Worm (Caenorhabditis elegans) whole organism, L3 larva: ENCODE results near the gene srx-4.

Source experiments
- R02D3.7 ChIP-seq: fragments of 150-350 bp; optimal IDR thresholded peaks from 2 replicates; lab custom pipeline; 2014; ENCODE audit warnings: missing biosample characterization, missing genetic modification characterization
- ZK546.5 ChIP-seq: sonication (generic microtip); optimal IDR thresholded peaks from 2 replicates; lab custom pipeline; 2017; ENCODE audit warnings: missing biosample characterization, missing genetic modification characterization
- ama-1 ChIP-seq: fragments of 150-350 bp; optimal IDR thresholded peaks from 2 replicates; lab custom pipeline; 2018
- ceh-28 ChIP-seq: fragments of 150-350 bp; optimal IDR thresholded peaks from 2 replicates; lab custom pipeline; 2014; ENCODE audit warnings: missing biosample characterization, missing genetic modification reagents, missing genetic modification characterization
- ceh-82 ChIP-seq: fragments of 150-350 bp; optimal IDR thresholded peaks from 2 replicates; lab custom pipeline; 2014; ENCODE audit warnings: missing biosample characterization, missing genetic modification characterization
- ceh-9 ChIP-seq: sonication (generic microtip); optimal IDR thresholded peaks from 2 replicates; lab custom pipeline; 2018; ENCODE audit warnings: missing biosample characterization, missing genetic modification characterization
- daf-12 ChIP-seq: fragments of 150-350 bp; optimal IDR thresholded peaks from 2 replicates; lab custom pipeline; 2014; ENCODE audit warnings: missing biosample characterization, missing genetic modification reagents, missing genetic modification characterization
- egl-27 ChIP-seq: sonication (generic microtip); optimal IDR thresholded peaks from 4 replicates; lab custom pipeline; 2017; ENCODE audit warnings: missing biosample characterization, missing genetic modification reagents, missing genetic modification characterization
- egl-5 ChIP-seq: fragments of 150-350 bp; optimal IDR thresholded peaks from 2 replicates; lab custom pipeline; 2017; ENCODE audit warnings: missing biosample characterization, missing genetic modification reagents, missing genetic modification characterization, inconsistent platforms
- elt-1 ChIP-seq: fragments of 150-350 bp; optimal IDR thresholded peaks from 2 replicates; lab custom pipeline; 2014; ENCODE audit warnings: missing biosample characterization, missing genetic modification characterization
- elt-3 ChIP-seq, 3 experiments: fragments of 150-350 bp in 1 of 3; sonication (generic microtip) in 2 of 3; optimal IDR thresholded peaks; 2 replicates in 2 of 3; 4 replicates in 1 of 3; lab custom pipeline; 2014 to 2017; ENCODE audit warnings: missing biosample characterization in 3 of 3, missing genetic modification characterization in 3 of 3
- eor-1 ChIP-seq, 2 experiments: fragments of 150-350 bp; optimal IDR thresholded peaks; 2 replicates each; lab custom pipeline; 2014 to 2018; ENCODE audit warnings: missing biosample characterization in 2 of 2, missing genetic modification characterization in 2 of 2
- fkh-10 ChIP-seq: sonication (generic microtip); optimal IDR thresholded peaks from 2 replicates; lab custom pipeline; 2017; ENCODE audit warnings: missing biosample characterization, missing genetic modification reagents, missing genetic modification characterization
- fkh-2 ChIP-seq: fragments of 150-350 bp; optimal IDR thresholded peaks from 2 replicates; lab custom pipeline; 2014; ENCODE audit warnings: missing biosample characterization, missing genetic modification reagents, missing genetic modification characterization
- fos-1 ChIP-seq: fragments of 150-350 bp; optimal IDR thresholded peaks from 2 replicates; lab custom pipeline; 2014; ENCODE audit warnings: missing biosample characterization, missing genetic modification characterization
- jun-1 ChIP-seq: fragments of 150-350 bp; optimal IDR thresholded peaks from 2 replicates; lab custom pipeline; 2014; ENCODE audit warnings: missing biosample characterization, missing genetic modification reagents, missing genetic modification characterization
- lin-15B ChIP-seq: fragments of 150-350 bp; optimal IDR thresholded peaks from 2 replicates; lab custom pipeline; 2014; ENCODE audit warnings: missing biosample characterization, missing genetic modification characterization
- lin-39 ChIP-seq: fragments of 150-350 bp; optimal IDR thresholded peaks from 2 replicates; lab custom pipeline; 2018; ENCODE audit warnings: missing biosample characterization, missing genetic modification reagents, missing genetic modification characterization
- mdl-1 ChIP-seq: fragments of 150-350 bp; optimal IDR thresholded peaks from 2 replicates; lab custom pipeline; 2014; ENCODE audit warnings: missing biosample characterization, missing genetic modification characterization
- mml-1 ChIP-seq: fragments of 150-350 bp; sonication (generic microtip); optimal IDR thresholded peaks from 3 replicates; lab custom pipeline; 2014; ENCODE audit warnings: missing biosample characterization, missing genetic modification characterization
- nfya-1 ChIP-seq: sonication (generic microtip); optimal IDR thresholded peaks from 2 replicates; lab custom pipeline; 2017; ENCODE audit warnings: missing genetic modification characterization, mild to moderate bottlenecking, missing compliant biosample characterization, antibody characterized with exemption, moderate library complexity; ENCODE audit not compliant: insufficient read depth
- nhr-11 ChIP-seq: fragments of 150-350 bp; optimal IDR thresholded peaks from 2 replicates; lab custom pipeline; 2014; ENCODE audit warnings: missing biosample characterization, missing genetic modification characterization
- nhr-23 ChIP-seq: fragments of 150-350 bp; optimal IDR thresholded peaks from 2 replicates; lab custom pipeline; 2014; ENCODE audit warnings: missing biosample characterization, missing genetic modification reagents, missing genetic modification characterization
- nhr-237 ChIP-seq: fragments of 150-350 bp; optimal IDR thresholded peaks from 2 replicates; lab custom pipeline; 2014; ENCODE audit warnings: missing biosample characterization, missing genetic modification characterization
- nhr-25 ChIP-seq: sonication (generic microtip); optimal IDR thresholded peaks from 2 replicates; lab custom pipeline; 2017; ENCODE audit warnings: missing biosample characterization, missing genetic modification characterization
- nhr-28 ChIP-seq: fragments of 150-350 bp; optimal IDR thresholded peaks from 2 replicates; lab custom pipeline; 2014; ENCODE audit warnings: missing biosample characterization, missing genetic modification characterization
- nhr-43 ChIP-seq: sonication (generic microtip); optimal IDR thresholded peaks from 2 replicates; lab custom pipeline; 2016; ENCODE audit warnings: mild to moderate bottlenecking, missing genetic modification characterization, missing compliant biosample characterization; ENCODE audit not compliant: poor library complexity, severe bottlenecking
- nhr-67 ChIP-seq: fragments of 150-350 bp; optimal IDR thresholded peaks from 2 replicates; lab custom pipeline; 2014; ENCODE audit warnings: missing biosample characterization, missing genetic modification characterization
- nhr-76 ChIP-seq: fragments of 150-350 bp; sonication (generic microtip); optimal IDR thresholded peaks from 5 replicates; lab custom pipeline; 2014; ENCODE audit warnings: missing biosample characterization, missing genetic modification characterization
- nhr-77 ChIP-seq: fragments of 150-350 bp; optimal IDR thresholded peaks from 2 replicates; lab custom pipeline; 2014; ENCODE audit warnings: missing biosample characterization, missing genetic modification characterization
- pha-4 ChIP-seq: fragments of 150-350 bp; optimal IDR thresholded peaks from 2 replicates; lab custom pipeline; 2014; ENCODE audit warnings: missing biosample characterization, missing genetic modification reagents, missing genetic modification characterization
- pqm-1 ChIP-seq: fragments of 150-350 bp; optimal IDR thresholded peaks from 2 replicates; lab custom pipeline; 2017; ENCODE audit warnings: missing biosample characterization, missing genetic modification characterization, inconsistent platforms
- skn-1 ChIP-seq: fragments of 150-350 bp; optimal IDR thresholded peaks from 2 replicates; lab custom pipeline; 2014; ENCODE audit warnings: missing biosample characterization, missing genetic modification characterization
- unc-39 ChIP-seq: sonication (generic microtip); optimal IDR thresholded peaks from 4 replicates; lab custom pipeline; 2017; ENCODE audit warnings: missing biosample characterization, missing genetic modification characterization
- zag-1 ChIP-seq: fragments of 150-350 bp; optimal IDR thresholded peaks from 2 replicates; lab custom pipeline; 2014; ENCODE audit warnings: missing biosample characterization, missing genetic modification characterization
- ztf-11 ChIP-seq: fragments of 150-350 bp; optimal IDR thresholded peaks from 2 replicates; lab custom pipeline; 2014; ENCODE audit warnings: missing biosample characterization, missing genetic modification characterization

The srx-4 gene

DNA sequence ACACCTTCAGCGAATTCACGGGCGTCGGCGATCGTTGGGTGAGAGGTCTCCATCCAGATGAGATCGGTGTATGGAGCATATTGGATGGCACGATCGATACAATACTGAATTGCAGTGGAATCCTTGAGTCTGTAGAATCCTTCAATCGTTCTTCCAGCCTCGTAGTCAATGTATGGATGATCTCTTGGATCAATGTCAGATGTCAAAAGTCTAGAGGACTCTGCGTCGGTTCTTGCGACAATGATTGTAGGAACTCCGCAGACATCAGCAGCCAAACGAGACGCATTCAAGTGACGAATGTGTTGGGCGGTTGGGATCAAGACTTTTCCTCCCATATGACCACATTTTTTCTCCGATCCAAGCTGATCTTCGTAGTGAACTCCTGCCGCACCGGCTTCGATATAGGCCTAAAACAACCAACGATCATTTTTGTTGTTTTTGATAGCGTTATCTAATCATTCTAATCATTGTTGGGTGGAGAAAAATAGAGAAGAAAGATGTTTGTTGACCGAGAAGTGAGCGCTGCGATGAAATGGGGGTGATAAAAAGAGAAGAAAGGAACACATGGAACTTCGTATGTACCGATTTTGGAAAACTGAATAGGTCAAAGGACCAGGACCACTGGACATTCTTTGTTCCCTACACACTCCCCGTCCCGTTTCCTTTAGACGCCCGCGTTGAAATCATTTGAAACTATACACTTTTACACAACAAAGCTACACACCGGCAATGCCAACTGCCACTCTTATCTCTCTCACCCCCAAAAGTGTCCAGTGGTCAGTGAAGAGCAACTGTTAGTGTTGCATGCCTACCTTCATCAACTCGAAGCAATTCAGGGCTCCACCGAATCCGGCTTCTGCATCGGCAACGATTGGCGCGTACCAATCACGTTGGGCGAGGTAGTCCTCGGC, 34.3 kb upstream of the srx-4 start (continued):
- no peak for TF ChIP-seq nhr-237 (tag; lab: Kevin White, UChicago)
- no peak for TF ChIP-seq ceh-82 (tag; lab: Kevin White, UChicago)
- no peak for TF ChIP-seq daf-12 (tag; lab: Kevin White, UChicago)

DNA sequence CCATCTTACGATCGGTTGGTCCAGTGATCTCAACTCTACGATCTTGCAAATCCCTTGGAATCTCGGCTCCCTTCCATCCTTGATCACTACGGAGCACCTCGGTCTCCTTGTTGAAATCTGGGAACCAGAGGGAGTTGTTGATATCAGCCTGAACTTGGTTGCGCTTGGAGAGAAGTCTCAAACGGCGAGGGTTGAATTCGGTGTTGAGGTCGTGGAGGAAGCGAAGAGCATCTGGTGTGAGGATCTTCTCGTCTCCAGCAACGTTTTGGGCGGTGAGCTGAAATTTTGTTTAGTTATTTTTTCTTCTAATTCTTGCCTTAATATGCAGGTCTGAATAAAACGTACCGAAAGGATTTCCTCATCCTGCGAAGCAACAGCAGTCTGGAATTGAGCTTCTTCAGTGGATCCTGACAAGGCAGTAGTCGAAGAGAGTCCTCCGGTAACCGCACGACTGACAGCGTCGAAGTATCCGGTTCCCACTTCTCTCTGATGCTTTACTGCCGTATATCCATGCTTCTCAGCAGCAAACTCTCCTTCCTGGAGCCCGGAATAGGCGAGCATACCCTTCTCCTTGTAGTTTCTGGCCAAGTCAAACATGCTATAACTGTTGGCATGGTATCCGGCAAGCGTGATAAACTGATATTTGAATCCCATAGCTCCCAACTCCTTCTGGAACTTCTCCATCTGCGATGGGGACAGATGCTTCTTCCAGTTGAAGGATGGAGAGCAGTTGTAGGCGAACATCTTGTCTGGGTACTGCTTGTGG, 33.4 kb upstream of the srx-4 start:
- TF ChIP-seq nhr-67 (tag; lab: Kevin White, UChicago) (no peak), ceh-28 (tag; lab: Kevin White, UChicago) (no peak), elt-1 (tag; lab: Kevin White, UChicago) (no peak), mml-1 (tag; lab: Kevin White, UChicago) (no peak), nhr-43 (peak; percentile 24), ama-1 (lab: Kevin White, UChicago) (peak; percentile 82), pha-4 (tag; lab: Kevin White, UChicago) (no peak), lin-39 (peak; percentile 38), nhr-28 (tag; lab: Kevin White, UChicago) (no peak), ceh-9 (tag; lab: Kevin White, UChicago) (no peak), unc-39 (tag; lab: Kevin White, UChicago) (no peak), fos-1 (tag; lab: Kevin White, UChicago) (no peak), daf-12 (tag; lab: Kevin White, UChicago) (no peak), nhr-76 (no peak), ZK546.5 (tag; lab: Kevin White, UChicago) (no peak), nhr-23 (tag; lab: Kevin White, UChicago) (peak; percentile 5), ceh-82 (tag; lab: Kevin White, UChicago) (no peak), egl-27 (tag; lab: Kevin White, UChicago) (no peak), nhr-77 (tag; lab: Kevin White, UChicago) (no peak), jun-1 (tag; lab: Kevin White, UChicago) (no peak), nfya-1 (tag; lab: Kevin White, UChicago) (peak; percentile 18), fkh-10 (GFP tag; lab: Kevin White, UChicago) (no peak), skn-1 (tag; lab: Kevin White, UChicago) (no peak), elt-3 (tag; optimal IDR thresholded peaks at IDR 0.05; lab: Kevin White, UChicago) (peak in 1 of 3 experiments; percentile 53), nhr-11 (tag; lab: Kevin White, UChicago) (no peak), mdl-1 (tag; lab: Kevin White, UChicago) (no peak), egl-5 (no peak), ztf-11 (no peak), nhr-25 (tag; lab: Kevin White, UChicago) (peak; percentile 2), zag-1 (tag; lab: Kevin White, UChicago) (no peak), pqm-1 (tag; lab: Kevin White, UChicago) (no peak), lin-15B (no peak), R02D3.7 (tag; lab: Kevin White, UChicago) (no peak), eor-1 (tag; optimal IDR thresholded peaks at IDR 0.05; lab: Kevin White, UChicago) (no peak), fkh-2 (tag; lab: Kevin White, UChicago) (no peak)
- TF ChIP-seq, all 47 proteins: peak for 7
